Fruit fly (Drosophila melanogaster): ENCODE measurements around the gene Bcat.

The Bcat gene

DNA sequence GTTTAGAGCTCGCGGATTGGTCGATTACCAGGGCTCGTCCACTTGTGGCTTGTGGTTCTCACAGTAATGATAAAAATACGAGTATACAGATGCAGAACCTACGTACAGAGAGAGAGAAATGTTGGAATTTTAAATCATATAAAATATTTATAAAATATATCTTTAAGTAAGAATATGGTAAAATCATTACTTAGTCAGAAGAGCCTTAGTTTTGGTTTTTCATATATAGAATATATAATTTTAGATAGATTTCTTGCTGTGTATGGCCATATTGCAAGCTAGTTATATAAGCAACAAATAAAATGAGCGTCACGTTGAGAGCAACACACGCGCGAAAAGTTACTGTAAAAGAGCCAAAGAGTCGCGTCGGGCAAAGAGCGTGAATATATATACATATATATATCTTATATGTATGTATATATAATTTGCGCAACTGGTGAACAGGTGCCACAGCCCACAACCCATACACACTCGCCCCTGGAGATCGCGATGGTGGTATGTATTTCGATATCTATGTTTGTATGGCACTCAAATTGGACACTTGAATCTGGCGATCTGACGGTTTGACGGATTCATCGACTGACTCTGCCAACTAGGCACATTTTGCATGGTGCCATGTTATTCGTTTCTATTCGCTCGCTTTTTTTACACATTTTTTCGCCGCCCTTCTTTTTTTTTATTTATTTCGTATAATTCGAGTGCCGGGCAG lies 6.1 kb upstream of the Bcat start (continued):
- TF ChIP-seq eg (GFP tag; IDR thresholded peaks at IDR 0.05), result peak; percentile 92
- TF ChIP-seq CG6808 (GFP tag; optimal IDR thresholded peaks at IDR 0.05), result peak; percentile 63
- TF ChIP-seq CG7368 (GFP tag; optimal IDR thresholded peaks at IDR 0.05), result peak; percentile 25
- TF ChIP-seq OdsH (GFP tag; optimal IDR thresholded peaks at IDR 0.05), result peak; percentile 59
- TF ChIP-seq CG6854 (GFP tag; optimal IDR thresholded peaks at IDR 0.05), result no peak
- no peak for TF ChIP-seq Hr38 (GFP tag; optimal IDR thresholded peaks at IDR 0.05)
- TF ChIP-seq Sox14 (GFP tag; optimal IDR thresholded peaks at IDR 0.05), result no peak
- TF ChIP-seq CG9139 (GFP tag; optimal IDR thresholded peaks at IDR 0.05), result peak; percentile 58
- TF ChIP-seq esn (GFP tag; optimal IDR thresholded peaks at IDR 0.05), result peak; percentile 40
- no peak for TF ChIP-seq Eip75B (GFP tag; optimal IDR thresholded peaks at IDR 0.05)
- TF ChIP-seq topi (GFP tag; optimal IDR thresholded peaks at IDR 0.05), result peak; percentile 28
- TF ChIP-seq pdm3 (GFP tag; optimal IDR thresholded peaks at IDR 0.05), result peak; percentile 24
- TF ChIP-seq CG11902 (GFP tag; optimal IDR thresholded peaks at IDR 0.05), result no peak
- peak; percentile 50 for TF ChIP-seq CG10669 (GFP tag; optimal IDR thresholded peaks at IDR 0.05)
- TF ChIP-seq Eip78C (GFP tag), result peak; percentile 79
- peak; percentile 67 for TF ChIP-seq vri (GFP tag; optimal IDR thresholded peaks at IDR 0.05)
- TF ChIP-seq cyc (GFP tag; optimal IDR thresholded peaks at IDR 0.05), result peak; percentile 20
- TF ChIP-seq svp (GFP tag), result peak; percentile 24
- no peak for TF ChIP-seq fkh (GFP tag; optimal IDR thresholded peaks at IDR 0.05)
- TF ChIP-seq CG6163 (GFP tag; IDR thresholded peaks at IDR 0.05), result peak; percentile 84
- peak; percentile 2 for TF ChIP-seq lz (GFP tag; optimal IDR thresholded peaks at IDR 0.05)

DNA sequence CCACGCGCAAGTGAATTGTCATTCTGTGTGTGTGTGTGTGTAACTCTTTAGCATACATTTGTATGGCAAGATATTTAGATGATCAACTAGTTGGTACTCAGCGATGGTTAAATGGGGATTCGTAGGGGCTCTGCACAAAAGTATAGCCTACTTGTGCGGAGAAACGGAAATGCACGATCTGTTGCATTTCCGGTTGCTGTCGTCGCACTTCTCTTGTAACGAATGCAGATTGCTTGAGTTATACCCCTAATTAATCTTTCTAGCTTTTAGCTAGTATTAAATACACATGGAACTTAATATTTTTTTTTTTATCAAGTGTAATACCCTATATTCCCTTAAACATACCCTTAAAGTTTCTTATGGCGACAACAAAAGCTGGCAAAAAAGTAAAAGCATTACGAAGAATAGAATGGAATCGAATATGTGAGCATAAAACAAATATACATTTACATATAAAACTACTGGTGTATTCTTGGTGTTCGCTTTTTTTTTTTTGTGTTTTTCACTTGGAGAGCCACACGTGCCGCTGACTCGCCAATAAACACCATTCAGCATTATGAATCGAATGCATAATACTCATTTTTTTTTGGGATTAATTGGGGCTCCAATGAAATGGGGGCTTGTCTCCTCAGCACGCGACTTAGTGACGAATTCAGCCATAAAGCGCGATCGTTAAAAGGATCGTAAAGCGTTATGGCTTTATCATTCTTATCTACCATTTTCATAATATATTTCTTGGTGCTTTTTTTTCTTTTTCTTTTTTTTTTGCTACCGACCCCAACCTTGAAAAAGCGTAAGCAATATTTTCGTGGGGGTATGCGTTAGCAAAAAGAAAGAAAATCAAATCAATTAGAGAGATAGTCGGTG lies 5.3 kb upstream of the Bcat start:
- TF ChIP-seq Blimp-1 (GFP tag; optimal IDR thresholded peaks at IDR 0.05) (no peak), CG8319 (GFP tag; optimal IDR thresholded peaks at IDR 0.05) (no peak), CG1621 (tag; optimal IDR thresholded peaks at IDR 0.05) (no peak), CG8632 (GFP tag; optimal IDR thresholded peaks at IDR 0.05) (peak; percentile 21), Met (GFP tag; optimal IDR thresholded peaks at IDR 0.05) (no peak), fkh (GFP tag; optimal IDR thresholded peaks at IDR 0.05) (no peak), net (GFP tag; optimal IDR thresholded peaks at IDR 0.05) (peak; percentile 15), topi (GFP tag; optimal IDR thresholded peaks at IDR 0.05) (no peak), fd85E (GFP tag; optimal IDR thresholded peaks at IDR 0.05) (no peak), Lpt (GFP tag; optimal IDR thresholded peaks at IDR 0.05) (no peak), Smox (GFP tag; optimal IDR thresholded peaks at IDR 0.05) (no peak), CG6792 (GFP tag; optimal IDR thresholded peaks at IDR 0.05) (no peak), CG32006 (GFP tag; optimal IDR thresholded peaks at IDR 0.05) (peak; percentile 17), CG11902 (GFP tag; optimal IDR thresholded peaks at IDR 0.05) (no peak), CG10631 (GFP tag; optimal IDR thresholded peaks at IDR 0.05) (no peak), Hr39 (GFP tag; optimal IDR thresholded peaks at IDR 0.05) (no peak), CG16779 (tag; optimal IDR thresholded peaks at IDR 0.05) (no peak), svp (GFP tag) (no peak), Sox15 (GFP tag; optimal IDR thresholded peaks at IDR 0.05) (no peak), CG11762 (GFP tag; optimal IDR thresholded peaks at IDR 0.05; ENCODE audit: insufficient read depth) (no peak), Eip93F (GFP tag; optimal IDR thresholded peaks at IDR 0.05) (no peak), achi (GFP tag; optimal IDR thresholded peaks at IDR 0.05) (peak; percentile 7), CG11294 (GFP tag; IDR thresholded peaks at IDR 0.05) (no peak), Hr4 (GFP tag; optimal IDR thresholded peaks at IDR 0.05) (peak; percentile 2), Ets21C (GFP tag; optimal IDR thresholded peaks at IDR 0.05) (no peak), fd59A (GFP tag; optimal IDR thresholded peaks at IDR 0.05) (no peak), OdsH (GFP tag; optimal IDR thresholded peaks at IDR 0.05) (no peak), CG6854 (GFP tag; optimal IDR thresholded peaks at IDR 0.05) (no peak), vri (GFP tag; optimal IDR thresholded peaks at IDR 0.05) (peak; percentile 19), dsx (GFP tag; optimal IDR thresholded peaks at IDR 0.05; ENCODE audit: poor library complexity, severe bottlenecking) (no peak), salr (GFP tag; optimal IDR thresholded peaks at IDR 0.05) (no peak), CG6276 (GFP tag; optimal IDR thresholded peaks at IDR 0.05) (no peak), CG31627 (GFP tag; optimal IDR thresholded peaks at IDR 0.05) (no peak), CG3032 (tag; optimal IDR thresholded peaks at IDR 0.05) (no peak), CG6808 (GFP tag; optimal IDR thresholded peaks at IDR 0.05) (no peak)
